Worm (Caenorhabditis elegans): ENCODE data around the gene djr-1.1.
"Not testable (repeated sequence)": the region's sequence is repeated elsewhere in the genome, so short reads cannot be mapped to it uniquely, and the experiment has no call there.

djr-1.1 gene

DNA sequence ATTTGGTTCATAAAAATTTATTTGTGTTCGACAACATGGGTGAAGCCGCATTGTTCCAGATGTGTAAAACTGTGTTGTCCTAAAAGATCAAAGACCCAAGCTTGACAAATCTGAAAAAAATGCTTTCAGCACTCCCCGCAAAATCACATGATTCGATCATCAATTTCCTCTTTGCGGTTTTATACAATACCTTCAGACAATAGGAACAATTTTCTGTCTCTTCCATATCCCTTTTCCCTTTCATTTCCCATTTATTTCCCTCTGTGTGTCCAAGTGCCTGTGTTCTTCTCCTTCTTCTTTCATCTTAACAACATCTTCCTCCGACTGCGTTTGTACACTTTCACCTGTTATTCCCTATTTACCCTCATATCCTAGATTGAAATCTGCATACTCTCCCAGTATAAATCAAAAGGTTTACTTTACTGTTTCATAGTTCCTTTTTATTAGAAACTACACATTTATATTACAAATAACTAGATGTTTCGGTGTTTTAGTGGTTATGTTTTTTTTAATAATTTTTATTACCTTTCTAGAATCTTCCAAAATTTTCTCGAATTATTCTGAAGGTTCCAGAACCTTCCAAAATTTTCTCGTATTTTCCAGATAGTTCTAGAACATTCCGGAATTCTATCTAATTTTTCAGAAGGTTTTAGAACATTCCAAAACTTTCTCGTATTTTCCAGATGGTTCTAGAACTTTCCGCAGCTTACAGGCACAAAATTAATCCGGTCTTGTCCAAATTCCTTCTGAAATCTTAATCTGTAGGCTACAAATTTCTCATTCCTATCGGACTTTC, 10.8 kb downstream of the djr-1.1 start, which contains the start of gene K01A2.5:
TSS of gene K01A2.5 (plus strand) at position 297 of the 796 bp plus-strand sequence.
- TF ChIP-seq unc-62 (GFP tag; optimal IDR thresholded peaks at IDR 0.05): no peak

DNA sequence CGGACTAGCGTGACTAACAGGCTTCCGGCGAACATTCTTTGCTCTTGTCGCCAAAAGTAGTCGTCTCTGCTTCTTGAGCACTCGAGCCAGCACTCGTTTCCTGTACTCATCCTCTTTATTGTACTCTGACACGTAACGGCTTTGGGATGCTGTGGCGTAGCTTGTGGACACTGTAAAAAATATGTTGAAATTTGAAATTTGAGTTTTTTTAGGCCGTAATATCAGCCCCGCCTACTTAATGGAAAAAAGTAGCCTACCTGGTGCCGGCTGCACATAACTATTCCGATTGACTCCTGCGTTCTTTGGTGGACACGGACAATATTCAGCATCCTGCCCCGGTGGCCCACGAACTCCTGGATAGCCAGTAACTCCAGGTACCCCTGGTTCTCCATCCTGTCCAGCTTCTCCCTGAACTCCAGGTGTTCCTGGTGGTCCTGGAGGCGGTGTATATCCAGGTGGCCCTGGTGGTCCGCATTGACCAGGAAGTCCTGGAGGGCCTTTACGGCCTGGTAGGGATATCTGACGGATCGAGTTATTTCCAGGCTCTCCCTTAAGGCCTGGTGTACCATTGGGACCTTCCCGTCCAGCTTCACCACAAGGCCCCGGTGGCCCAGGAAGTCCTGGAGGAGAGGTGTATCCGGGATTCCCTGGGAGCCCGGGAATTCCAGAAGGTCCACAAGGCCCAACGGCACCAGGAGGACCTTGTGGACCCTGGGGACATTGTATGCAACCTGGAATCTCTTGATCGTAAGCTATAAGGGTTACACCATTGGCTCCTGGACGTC, 13.7 kb downstream of the djr-1.1 start:
- TF ChIP-seq unc-62 (GFP tag; optimal IDR thresholded peaks at IDR 0.05): no peak

DNA sequence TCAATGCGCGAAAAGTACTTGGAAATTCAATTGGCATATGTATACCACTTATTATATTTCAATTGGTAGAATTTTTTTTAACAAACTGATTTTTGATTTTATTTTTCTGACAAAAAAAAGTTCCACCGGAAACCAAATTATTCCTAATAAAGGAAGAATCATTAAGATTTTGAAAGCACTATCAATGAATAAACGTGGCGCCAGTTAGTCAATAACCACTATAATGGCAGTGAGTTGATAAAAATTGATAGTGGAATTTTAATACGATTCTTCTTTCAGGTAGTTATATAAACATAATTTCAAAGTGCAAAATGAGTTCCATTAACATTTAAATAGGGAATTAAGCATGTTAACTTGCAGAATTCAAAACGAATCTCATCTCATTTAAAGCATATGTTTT, 15.3 kb downstream of the djr-1.1 start, which contains the start of gene col-69:
TSS of gene col-69 (minus strand) at position 101 of the 400 bp plus-strand sequence.
- no peak for TF ChIP-seq unc-62 (GFP tag; optimal IDR thresholded peaks at IDR 0.05)

DNA sequence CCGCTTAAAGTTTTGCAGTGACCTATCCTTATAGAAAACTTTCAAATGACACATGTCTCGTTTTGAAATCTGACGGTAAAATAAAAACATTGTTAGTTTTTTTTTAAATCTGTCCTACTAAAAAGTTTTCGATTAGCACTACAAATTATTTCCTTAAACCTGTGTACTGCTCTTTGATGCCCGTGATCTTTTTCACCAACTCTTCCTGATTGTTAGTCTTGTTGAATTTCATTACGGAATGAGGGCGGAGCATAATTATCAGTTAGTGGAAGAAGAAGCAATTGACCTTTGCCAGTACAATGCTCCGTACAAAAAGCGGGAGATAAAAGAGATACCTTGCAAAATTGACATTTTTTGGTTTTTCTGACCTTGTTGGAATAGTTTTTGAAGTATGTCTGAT, 16.8 kb downstream of the djr-1.1 start, which contains the start of gene K01A2.4:
TSS of gene K01A2.4 (plus strand) at position 301 of the 400 bp plus-strand sequence.
- TF ChIP-seq unc-62 (GFP tag; optimal IDR thresholded peaks at IDR 0.05): no peak

DNA sequence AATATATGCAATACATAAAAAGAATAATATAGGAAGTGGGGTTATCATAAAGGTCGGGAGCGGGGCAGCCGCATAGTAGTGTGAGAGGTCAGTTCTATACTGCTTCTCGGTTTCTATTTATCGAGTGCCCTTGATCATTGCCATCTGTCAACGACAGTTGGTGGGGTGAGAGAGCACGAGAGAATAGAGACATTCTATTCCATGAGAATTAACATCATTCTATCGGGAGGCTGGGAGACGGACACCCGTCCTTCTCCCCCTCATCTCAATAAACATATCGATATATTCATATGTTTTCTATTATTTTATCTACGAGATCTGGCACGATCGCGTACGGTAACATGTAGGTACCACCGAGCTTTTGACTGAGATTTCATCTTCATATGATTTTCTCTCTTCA, 21.7 kb downstream of the djr-1.1 start, which contains the start of gene mps-2:
TSS of gene mps-2 (minus strand) at position 101 of the 400 bp plus-strand sequence.
- not testable (repeated sequence) for TF ChIP-seq unc-62 (GFP tag; optimal IDR thresholded peaks at IDR 0.05)

DNA sequence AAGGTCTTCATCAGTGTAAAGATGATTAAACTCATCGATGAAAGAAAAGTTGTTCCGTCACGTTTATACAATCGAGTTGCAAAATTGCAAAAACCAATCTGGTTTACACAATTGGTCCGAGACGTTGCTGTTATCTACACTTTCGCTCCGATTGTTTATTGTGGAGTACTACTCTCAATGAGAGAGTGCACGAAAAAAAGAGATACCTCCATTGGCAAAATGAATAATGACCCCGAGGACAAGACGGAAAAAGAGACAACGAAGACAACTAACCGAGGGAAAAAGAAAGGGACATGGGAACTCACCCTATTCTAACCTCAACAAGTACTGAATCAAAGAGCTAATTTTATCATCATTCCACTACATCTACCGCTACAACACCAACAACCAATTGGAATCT, 23.2 kb downstream of the djr-1.1 start:
- TF ChIP-seq unc-62 (GFP tag; optimal IDR thresholded peaks at IDR 0.05): no peak

DNA sequence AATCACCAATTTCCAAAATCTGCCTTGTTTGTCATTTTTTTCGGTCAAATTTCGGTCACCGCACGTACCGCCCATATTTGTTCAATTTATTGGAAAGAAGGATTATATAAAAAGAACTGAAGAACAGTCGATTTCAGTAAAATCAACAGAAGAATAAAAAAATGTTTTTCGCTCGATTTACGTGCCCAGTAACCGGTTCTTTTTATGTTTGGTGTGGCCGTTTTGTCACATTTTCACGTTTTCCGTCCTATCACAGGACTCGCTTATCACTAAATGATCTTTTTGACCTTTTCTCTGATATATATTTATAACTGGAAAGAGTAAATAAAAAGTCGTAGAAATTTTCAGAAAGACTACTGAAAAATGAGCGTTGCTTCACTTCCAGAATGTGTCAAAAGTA, 29.1 kb downstream of the djr-1.1 start, which contains the start of gene far-7:
TSS of gene far-7 (plus strand) at position 331 of the 400 bp plus-strand sequence.
- no peak for TF ChIP-seq unc-62 (GFP tag; optimal IDR thresholded peaks at IDR 0.05)

DNA sequence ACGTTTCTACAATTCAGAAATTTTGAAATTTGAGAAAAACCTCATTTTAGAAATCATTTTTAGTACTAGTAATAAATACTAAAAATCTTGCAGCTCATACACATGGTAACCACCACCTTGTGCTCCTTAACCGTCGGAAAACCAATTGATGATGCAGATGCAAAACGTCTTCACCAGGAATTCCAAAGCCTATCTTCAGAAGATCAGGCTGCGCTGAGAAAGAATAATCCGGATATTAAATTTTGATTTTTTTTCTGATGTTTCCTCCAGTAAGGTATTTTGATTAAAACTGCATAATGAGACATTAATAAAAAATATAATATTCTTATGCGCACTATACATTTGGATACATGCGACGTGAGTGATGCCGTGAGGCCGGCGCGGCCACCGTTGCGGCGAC, 30.4 kb downstream of the djr-1.1 start:
- no peak for TF ChIP-seq unc-62 (GFP tag; optimal IDR thresholded peaks at IDR 0.05)

DNA sequence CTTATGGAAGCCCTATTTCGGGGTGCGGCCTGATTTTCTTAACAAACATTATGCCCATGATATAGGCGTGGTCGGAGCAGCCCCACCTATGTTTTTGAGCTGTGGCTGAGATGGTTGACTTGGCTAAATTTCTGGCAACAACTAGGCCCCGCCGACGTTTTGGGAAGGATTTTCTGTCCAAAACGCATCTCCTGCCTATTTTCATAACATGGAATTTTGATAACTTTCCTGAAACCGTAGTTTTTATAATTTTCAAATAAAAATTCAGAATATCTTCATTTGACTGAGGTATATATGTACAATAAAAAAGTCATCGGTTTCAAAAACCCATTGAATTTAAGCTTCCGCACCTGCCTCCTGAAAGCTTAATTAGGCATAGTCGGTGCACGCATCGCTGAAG, 30.8 kb downstream of the djr-1.1 start:
- TF ChIP-seq unc-62 (GFP tag; optimal IDR thresholded peaks at IDR 0.05): no peak

DNA sequence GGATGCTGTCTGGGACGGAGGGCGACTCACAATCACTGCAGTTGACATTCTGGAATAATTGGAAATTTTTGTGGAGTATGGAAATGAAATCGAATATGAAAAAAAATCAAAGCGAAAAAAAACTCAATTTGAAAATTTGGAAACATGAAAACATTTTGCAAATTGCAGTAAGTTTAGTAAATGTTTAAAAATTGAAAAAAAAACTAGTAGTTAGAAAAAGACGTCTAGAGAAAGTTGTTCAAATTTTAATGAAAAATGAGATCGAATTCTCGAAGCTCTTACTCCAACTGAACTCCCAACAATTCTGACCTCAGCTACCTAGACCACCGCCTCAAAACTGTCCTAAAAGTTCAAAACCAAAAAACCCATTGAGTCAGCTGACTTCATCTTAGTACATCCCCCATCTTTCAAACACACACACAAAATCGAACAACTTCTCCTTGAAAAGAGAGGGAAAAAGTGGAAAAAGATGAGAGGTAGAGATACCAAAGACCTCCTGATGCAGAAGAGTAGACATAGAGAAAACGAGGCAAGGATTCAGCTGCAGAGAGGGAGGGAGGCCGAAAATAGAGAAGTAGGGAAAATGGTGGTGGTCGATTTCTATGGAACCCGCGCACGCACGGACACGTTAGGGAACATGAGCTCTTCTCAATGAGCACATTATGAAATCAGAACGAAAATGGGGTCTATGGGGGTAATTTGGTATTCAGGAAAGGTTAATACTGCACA, 32.8 kb downstream of the djr-1.1 start, which contains the start of gene K01A2.10:
TSS of gene K01A2.10 (minus strand) at position 51 of the 729 bp plus-strand sequence.
- TF ChIP-seq unc-62 (GFP tag; optimal IDR thresholded peaks at IDR 0.05): no peak

DNA sequence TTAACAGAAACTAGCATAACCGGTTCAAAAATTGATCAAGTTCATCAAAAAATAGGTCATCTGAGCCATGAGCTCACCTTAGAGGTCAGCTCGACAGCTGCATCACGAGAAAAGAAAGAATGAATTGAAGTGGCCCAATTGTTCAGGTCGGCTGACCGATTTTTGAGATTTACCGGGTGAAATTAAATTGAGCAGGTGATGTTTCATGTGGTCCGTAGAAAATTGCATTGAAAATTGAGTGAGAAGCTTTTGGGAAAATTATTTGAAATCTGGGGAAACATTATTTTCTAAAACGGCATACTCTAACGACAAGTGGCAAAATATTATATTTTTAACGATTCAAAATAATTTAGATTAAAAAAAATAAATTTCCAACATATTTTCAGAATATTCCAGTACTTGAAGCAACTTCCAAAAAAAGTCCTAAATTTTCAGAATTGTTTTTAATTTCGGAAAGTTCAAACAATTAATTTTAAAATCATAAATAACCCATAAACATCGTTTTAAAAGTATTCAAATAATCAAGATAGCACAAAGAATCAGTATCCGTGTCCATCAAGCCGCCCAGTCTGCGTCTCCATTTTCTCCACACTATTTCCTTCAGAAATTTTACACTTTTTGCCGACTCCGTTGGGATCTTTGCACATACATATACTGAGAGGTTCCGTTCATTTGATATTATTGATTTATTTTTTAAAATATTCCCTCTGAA, 35.4 kb downstream of the djr-1.1 start, which contains the start of gene sgcb-1:
TSS of gene sgcb-1 (plus strand) at position 662 of the 712 bp plus-strand sequence.
- TF ChIP-seq unc-62 (GFP tag; optimal IDR thresholded peaks at IDR 0.05): no peak

DNA sequence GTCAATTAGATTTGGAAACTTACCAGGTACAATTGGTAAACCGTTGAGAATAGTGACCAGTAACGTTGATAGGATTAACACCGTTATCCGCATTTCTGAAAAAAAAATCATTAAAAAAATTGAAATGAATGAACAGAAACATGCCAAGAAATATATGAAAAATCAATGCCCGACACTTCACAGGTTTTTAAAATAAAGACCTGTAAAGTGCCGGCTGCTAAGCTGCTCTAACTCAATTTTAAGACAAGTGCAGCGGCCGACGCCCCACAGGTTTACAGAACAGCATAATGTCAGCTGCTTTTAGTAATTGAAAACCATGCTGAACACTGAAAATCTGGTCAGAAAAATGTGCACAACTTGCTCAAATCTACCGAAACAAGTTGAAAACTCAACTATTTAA, 42.0 kb downstream of the djr-1.1 start, which contains the start of gene cbn-1:
TSS of gene cbn-1 (minus strand) at position 101 of the 400 bp plus-strand sequence.
- TF ChIP-seq unc-62 (GFP tag; optimal IDR thresholded peaks at IDR 0.05): no peak

DNA sequence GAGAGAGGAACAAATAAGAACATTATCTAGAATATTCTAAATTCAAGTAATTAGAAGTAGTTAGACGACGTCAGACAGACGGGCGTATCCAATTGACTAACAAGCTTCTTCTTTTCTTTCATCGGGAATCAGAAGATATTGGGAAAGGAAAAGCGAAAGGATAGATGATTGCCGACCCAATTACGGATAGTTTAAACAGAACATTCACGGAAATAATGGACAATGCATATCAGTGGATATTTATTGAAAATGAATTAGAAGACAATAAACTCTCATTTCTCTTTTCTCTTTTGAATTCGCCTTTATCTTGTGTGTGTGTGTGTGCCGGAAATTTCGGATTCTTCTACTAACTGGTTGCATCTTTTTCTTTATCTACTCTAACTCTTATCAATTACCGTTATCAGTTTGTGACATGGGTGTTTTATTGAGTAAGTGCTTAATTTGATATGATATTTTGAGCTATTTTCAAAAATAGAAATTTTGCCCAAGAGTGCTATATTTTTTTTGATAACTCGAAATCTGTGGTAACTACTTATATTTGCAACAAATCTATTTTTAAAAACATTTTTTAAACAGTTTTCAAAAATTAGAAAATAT, 43.6 kb downstream of the djr-1.1 start:
- TF ChIP-seq unc-62 (GFP tag; optimal IDR thresholded peaks at IDR 0.05): no peak

DNA sequence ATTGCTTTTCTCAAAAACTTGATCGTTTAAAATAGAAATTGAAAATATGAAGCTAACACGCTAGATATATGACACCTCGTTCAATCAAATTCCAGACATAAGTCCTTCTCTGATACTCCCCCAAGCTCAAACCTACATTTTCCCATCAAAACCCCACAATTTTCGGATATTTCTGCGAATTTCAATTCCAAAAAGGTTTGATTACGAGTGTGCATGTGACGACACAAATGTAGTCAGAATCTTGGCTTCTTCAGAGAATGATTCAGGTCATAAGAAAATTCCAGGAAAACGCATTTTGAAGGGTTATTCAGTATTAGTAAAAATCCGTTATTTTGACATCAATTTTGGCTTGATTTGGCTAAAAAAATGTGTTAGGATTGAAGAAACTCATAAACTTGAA, 44.4 kb downstream of the djr-1.1 start:
- no peak for TF ChIP-seq unc-62 (GFP tag; optimal IDR thresholded peaks at IDR 0.05)
